Fruit fly (Drosophila melanogaster) whole organism, embryonic: ENCODE data around the gene Cpr5C.
A peak's percentile ranks its signal among the peaks of the same experiment; 100 is the strongest.

Experiments used
- C15 ChIP-seq: fragments of 200-800 bp; sonication (Bioruptor generic); IDR thresholded peaks from 3 replicates; pipeline ENCODE4 v1.3.6; 2022; ENCODE audit warnings: missing biosample characterization, missing genetic modification characterization
- CG11723 ChIP-seq: fragments of 200-800 bp; sonication (Bioruptor generic); optimal IDR thresholded peaks from 2 replicates; lab custom pipeline; 2017; ENCODE audit warnings: missing biosample characterization, mild to moderate bottlenecking, missing genetic modification characterization
- CG12104 ChIP-seq: fragments of 200-800 bp; sonication (Bioruptor generic); optimal IDR thresholded peaks from 3 replicates; lab custom pipeline; 2016; ENCODE audit warnings: missing biosample characterization, missing genetic modification characterization
- CG12236 ChIP-seq: fragments of 200-800 bp; sonication (Bioruptor generic); optimal IDR thresholded peaks from 2 replicates; lab custom pipeline; 2016; ENCODE audit warnings: missing biosample characterization, missing genetic modification characterization
- CG12744 ChIP-seq: fragments of 200-800 bp; sonication (Bioruptor generic); optimal IDR thresholded peaks from 2 replicates; lab custom pipeline; 2016; ENCODE audit warnings: missing biosample characterization, missing genetic modification characterization
- CG13894 ChIP-seq: fragments of 200-800 bp; sonication (Bioruptor generic); optimal IDR thresholded peaks from 3 replicates; lab custom pipeline; 2018; ENCODE audit warnings: missing biosample characterization, mild to moderate bottlenecking, missing genetic modification characterization, moderate library complexity
- CG14965 ChIP-seq: fragments of 200-800 bp; sonication (Bioruptor generic); optimal IDR thresholded peaks from 2 replicates; lab custom pipeline; 2016; ENCODE audit warnings: missing biosample characterization, missing genetic modification characterization, borderline replicate concordance
- CG15011 ChIP-seq: fragments of 200-800 bp; sonication (Bioruptor generic); optimal IDR thresholded peaks from 3 replicates; lab custom pipeline; 2018; ENCODE audit warnings: missing biosample characterization, mild to moderate bottlenecking, missing genetic modification characterization
- CG1529 ChIP-seq: fragments of 200-800 bp; sonication (Bioruptor generic); optimal IDR thresholded peaks from 3 replicates; lab custom pipeline; 2018; ENCODE audit warnings: missing biosample characterization, missing genetic modification characterization
- CG16815 ChIP-seq: fragments of 200-800 bp; sonication (Bioruptor generic); optimal IDR thresholded peaks from 3 replicates; lab custom pipeline; 2017; ENCODE audit warnings: missing biosample characterization, mild to moderate bottlenecking, missing genetic modification characterization
- CG18476 ChIP-seq: fragments of 200-800 bp; sonication (Bioruptor generic); optimal IDR thresholded peaks from 2 replicates; lab custom pipeline; 2016; ENCODE audit warnings: missing biosample characterization, mild to moderate bottlenecking, missing genetic modification characterization
- CG2889 ChIP-seq: fragments of 200-800 bp; sonication (Bioruptor generic); IDR thresholded peaks from 3 replicates; pipeline ENCODE4 v1.3.6; 2022; ENCODE audit warnings: missing biosample characterization, missing genetic modification characterization
- CG32532 ChIP-seq: fragments of 200-800 bp; sonication (Bioruptor generic); IDR thresholded peaks from 2 replicates; pipeline ENCODE4 v1.3.6; 2022; ENCODE audit warnings: missing biosample characterization, missing genetic modification characterization
- CG43689 ChIP-seq: fragments of 200-800 bp; sonication (Bioruptor generic); IDR thresholded peaks from 2 replicates; pipeline ENCODE4 v1.3.6; 2022; ENCODE audit warnings: missing biosample characterization, missing genetic modification characterization
- CG6254 ChIP-seq: fragments of 200-800 bp; sonication (Bioruptor generic); optimal IDR thresholded peaks from 3 replicates; lab custom pipeline; 2017; ENCODE audit warnings: mild to moderate bottlenecking, missing biosample characterization, missing genetic modification reagents, missing genetic modification characterization
- CG7786 ChIP-seq: fragments of 200-800 bp; sonication (Bioruptor generic); optimal IDR thresholded peaks from 2 replicates; lab custom pipeline; 2016; ENCODE audit warnings: missing biosample characterization, missing genetic modification characterization
- CG8281 ChIP-seq: fragments of 200-800 bp; sonication (Bioruptor generic); optimal IDR thresholded peaks from 2 replicates; lab custom pipeline; 2018; ENCODE audit warnings: missing biosample characterization, mild to moderate bottlenecking, missing genetic modification characterization, moderate library complexity
- CG8359 ChIP-seq: fragments of 200-800 bp; sonication (Bioruptor generic); optimal IDR thresholded peaks from 2 replicates; lab custom pipeline; 2017; ENCODE audit warnings: missing biosample characterization, mild to moderate bottlenecking, missing genetic modification characterization, borderline replicate concordance
- CG9797 ChIP-seq: fragments of 200-800 bp; sonication (Bioruptor generic); optimal IDR thresholded peaks from 3 replicates; lab custom pipeline; 2018; ENCODE audit warnings: missing biosample characterization, mild to moderate bottlenecking, missing genetic modification characterization
- Elba2 ChIP-seq: fragments of 200-800 bp; sonication (Bioruptor generic); optimal IDR thresholded peaks from 3 replicates; lab custom pipeline; 2016; ENCODE audit warnings: missing biosample characterization, missing genetic modification characterization
- Fer2 ChIP-seq: fragments of 200-800 bp; sonication (Bioruptor generic); optimal IDR thresholded peaks from 2 replicates; lab custom pipeline; 2018; ENCODE audit warnings: missing biosample characterization, mild to moderate bottlenecking, missing genetic modification characterization, moderate library complexity
- Gug ChIP-seq: fragments of 200-800 bp; sonication (Bioruptor generic); IDR thresholded peaks from 4 replicates; pipeline ENCODE4 v1.3.6; 2022; ENCODE audit warnings: missing biosample characterization, missing genetic modification characterization
- H2.0 ChIP-seq: fragments of 200-800 bp; sonication (Bioruptor generic); IDR thresholded peaks from 2 replicates; pipeline ENCODE4 v1.3.6; 2022; ENCODE audit warnings: missing biosample characterization, missing genetic modification characterization
- HLH4C ChIP-seq: fragments of 200-800 bp; sonication (Bioruptor generic); IDR thresholded peaks from 3 replicates; pipeline ENCODE4 v1.3.6; 2022; ENCODE audit warnings: missing biosample characterization, missing genetic modification characterization; ENCODE audit not compliant: partially characterized antibody
- Hmr ChIP-seq: fragments of 200-800 bp; sonication (Bioruptor generic); optimal IDR thresholded peaks from 3 replicates; lab custom pipeline; 2017; ENCODE audit warnings: mild to moderate bottlenecking, missing biosample characterization, missing genetic modification reagents, missing genetic modification characterization
- Hr3 ChIP-seq: fragments of 200-800 bp; sonication (Bioruptor generic); optimal IDR thresholded peaks from 3 replicates; lab custom pipeline; 2016; ENCODE audit warnings: missing biosample characterization, missing genetic modification characterization
- Kr ChIP-seq: fragments of 200-800 bp; sonication (Bioruptor generic); optimal IDR thresholded peaks from 2 replicates; lab custom pipeline; 2017; ENCODE audit warnings: missing biosample characterization, mild to moderate bottlenecking, missing genetic modification characterization
- Lpt ChIP-seq: fragments of >200 bp; optimal IDR thresholded peaks from 2 replicates; lab custom pipeline; 2018; ENCODE audit warnings: missing biosample characterization, missing genetic modification characterization
- Max ChIP-seq: fragments of 200-800 bp; sonication (Bioruptor generic); optimal IDR thresholded peaks from 2 replicates; lab custom pipeline; 2016; ENCODE audit warnings: missing biosample characterization, mild to moderate bottlenecking, missing genetic modification characterization
- Opbp ChIP-seq: fragments of 200-800 bp; sonication (Bioruptor generic); IDR thresholded peaks from 3 replicates; pipeline ENCODE4 v1.3.6; 2022; ENCODE audit warnings: missing biosample characterization, missing genetic modification characterization; ENCODE audit not compliant: partially characterized antibody
- Rfx ChIP-seq: fragments of 200-800 bp; sonication (Bioruptor generic); IDR thresholded peaks from 2 replicates; pipeline ENCODE4 v1.3.6; 2022; ENCODE audit warnings: missing biosample characterization, missing genetic modification characterization
- Six4 ChIP-seq: fragments of 200-800 bp; sonication (Bioruptor generic); optimal IDR thresholded peaks from 2 replicates; lab custom pipeline; 2016; ENCODE audit warnings: missing biosample characterization, missing genetic modification characterization
- Vsx1 ChIP-seq: fragments of 200-800 bp; sonication (Bioruptor generic); optimal IDR thresholded peaks from 2 replicates; lab custom pipeline; 2017; ENCODE audit warnings: missing biosample characterization, mild to moderate bottlenecking, missing genetic modification characterization, missing genetic modification reagents
- ash1 ChIP-seq: fragments of 200-800 bp; sonication (Bioruptor generic); optimal IDR thresholded peaks from 2 replicates; lab custom pipeline; 2018; ENCODE audit warnings: missing biosample characterization, mild to moderate bottlenecking, missing genetic modification characterization
- az2 ChIP-seq: fragments of 200-800 bp; sonication (Bioruptor generic); optimal IDR thresholded peaks from 3 replicates; lab custom pipeline; 2016; ENCODE audit warnings: missing biosample characterization, missing genetic modification characterization
- cato ChIP-seq: fragments of 200-800 bp; sonication (Bioruptor generic); optimal IDR thresholded peaks from 2 replicates; lab custom pipeline; 2016; ENCODE audit warnings: missing biosample characterization, missing genetic modification characterization, borderline replicate concordance
- croc ChIP-seq: fragments of 200-800 bp; sonication (Bioruptor generic); conservative IDR thresholded peaks from 3 replicates; pipeline ENCODE4 v1.3.6; 2022; ENCODE audit warnings: missing biosample characterization, missing genetic modification characterization
- crp ChIP-seq, 2 experiments: fragments of 200-800 bp; sonication (Bioruptor generic); optimal IDR thresholded peaks; 2 replicates in 1 of 2; 3 replicates in 1 of 2; lab custom pipeline; 2017; ENCODE audit warnings: missing biosample characterization in 2 of 2, missing genetic modification characterization in 2 of 2, mild to moderate bottlenecking in 1 of 2, moderate library complexity in 1 of 2
- eyg ChIP-seq: fragments of 200-800 bp; sonication (Bioruptor generic); optimal IDR thresholded peaks from 3 replicates; lab custom pipeline; 2016; ENCODE audit warnings: missing biosample characterization, missing genetic modification characterization
- ftz-f1 ChIP-seq: fragments of 200-800 bp; sonication (Bioruptor generic); optimal IDR thresholded peaks from 2 replicates; lab custom pipeline; 2016; ENCODE audit warnings: missing biosample characterization, missing genetic modification characterization
- lbe ChIP-seq: fragments of 200-800 bp; sonication (Bioruptor generic); optimal IDR thresholded peaks from 2 replicates; lab custom pipeline; 2016; ENCODE audit warnings: missing biosample characterization, mild to moderate bottlenecking, missing genetic modification characterization
- pb ChIP-seq: fragments of 200-800 bp; sonication (Bioruptor generic); optimal IDR thresholded peaks from 3 replicates; lab custom pipeline; 2016; ENCODE audit warnings: missing biosample characterization, missing genetic modification characterization
- ranshi ChIP-seq: fragments of 200-800 bp; sonication (Bioruptor generic); IDR thresholded peaks from 2 replicates; pipeline ENCODE4 v1.3.6; 2022; ENCODE audit warnings: missing biosample characterization, missing genetic modification characterization
- sima ChIP-seq: fragments of 200-800 bp; sonication (Bioruptor generic); optimal IDR thresholded peaks from 2 replicates; lab custom pipeline; 2016; ENCODE audit warnings: missing biosample characterization, missing genetic modification characterization
- stc ChIP-seq: fragments of 200-800 bp; sonication (Bioruptor generic); IDR thresholded peaks from 2 replicates; pipeline ENCODE4 v1.3.6; 2022; ENCODE audit warnings: missing biosample characterization, missing genetic modification characterization
- sug ChIP-seq: fragments of 200-800 bp; optimal IDR thresholded peaks from 2 replicates; lab custom pipeline; 2019; ENCODE audit warnings: missing biosample characterization, mild to moderate bottlenecking, missing genetic modification characterization, moderate library complexity
- tio ChIP-seq: fragments of 200-800 bp; sonication (Bioruptor generic); optimal IDR thresholded peaks from 2 replicates; lab custom pipeline; 2017; ENCODE audit warnings: missing biosample characterization, missing genetic modification characterization, inconsistent platforms
- wek ChIP-seq: fragments of 200-800 bp; sonication (Bioruptor generic); optimal IDR thresholded peaks from 3 replicates; lab custom pipeline; 2018; ENCODE audit warnings: missing biosample characterization, mild to moderate bottlenecking, missing genetic modification characterization, moderate library complexity
- wor ChIP-seq: fragments of 200-800 bp; sonication (Bioruptor generic); IDR thresholded peaks from 2 replicates; pipeline ENCODE4 v1.3.6; 2022; ENCODE audit warnings: missing biosample characterization, missing genetic modification characterization
- zfh2 ChIP-seq: fragments of 200-800 bp; sonication (Bioruptor generic); optimal IDR thresholded peaks from 2 replicates; lab custom pipeline; 2016; ENCODE audit warnings: missing biosample characterization, missing genetic modification characterization

Cpr5C gene

dm6 chrX:5783260-5784040, 21.0 kb upstream of the Cpr5C start (continued):
- TF ChIP-seq CG13894 (tag; lab: Kevin White, UChicago) = no peak
- no peak for TF ChIP-seq zfh2 (GFP tag; lab: Kevin White, UChicago)
- peak; percentile 30 for TF ChIP-seq CG6254 (GFP tag; lab: Kevin White, UChicago)
- no peak for TF ChIP-seq CG16815 (GFP tag; lab: Kevin White, UChicago)
- no peak for TF ChIP-seq pb (GFP tag; lab: Kevin White, UChicago)
- no peak for TF ChIP-seq CG14965 (GFP tag; lab: Kevin White, UChicago)
- TF ChIP-seq Elba2 = no peak
- TF ChIP-seq CG11723 (GFP tag; lab: Kevin White, UChicago) = no peak
- no peak for TF ChIP-seq Vsx1 (GFP tag; lab: Kevin White, UChicago)
- TF ChIP-seq ranshi (GFP tag; lab: Robert Waterston, UW) = no peak
- no peak for TF ChIP-seq wek (GFP tag; lab: Kevin White, UChicago)
- peak; percentile 47 for TF ChIP-seq az2 (GFP tag; lab: Kevin White, UChicago)
- TF ChIP-seq wor (GFP tag; lab: Robert Waterston, UW) = peak; percentile 58
- TF ChIP-seq CG12104 (GFP tag; lab: Kevin White, UChicago) = no peak
- no peak for TF ChIP-seq Kr
- peak; percentile 59 for TF ChIP-seq lbe
- no peak for TF ChIP-seq ftz-f1 (GFP tag; lab: Kevin White, UChicago)
- TF ChIP-seq Lpt (GFP tag; lab: Kevin White, UChicago) = no peak
- TF ChIP-seq CG32532 = no peak
- TF ChIP-seq eyg (GFP tag; lab: Kevin White, UChicago) = no peak
- no peak for TF ChIP-seq HLH4C (GFP tag; lab: Robert Waterston, UW)
- TF ChIP-seq Opbp (GFP tag; lab: Robert Waterston, UW) = no peak
- no peak for TF ChIP-seq ash1 (GFP tag; lab: Kevin White, UChicago)
- TF ChIP-seq CG12744 (GFP tag; lab: Kevin White, UChicago) = no peak
- no peak for TF ChIP-seq Six4 (GFP tag; lab: Kevin White, UChicago)
- no peak for TF ChIP-seq H2.0 (GFP tag; lab: Robert Waterston, UW)
- TF ChIP-seq CG43689 = no peak
- no peak for TF ChIP-seq CG2889 (GFP tag; lab: Robert Waterston, UW)
- no peak for TF ChIP-seq CG12236 (GFP tag; lab: Kevin White, UChicago)
- TF ChIP-seq CG8359 (GFP tag; lab: Kevin White, UChicago) = no peak
- no peak for TF ChIP-seq sug (tag; lab: Kevin White, UChicago)
- no peak for TF ChIP-seq CG18476 (GFP tag; lab: Kevin White, UChicago)
- no peak for TF ChIP-seq cato (GFP tag; lab: Kevin White, UChicago)
- no peak for TF ChIP-seq sima
- TF ChIP-seq Max (GFP tag; lab: Kevin White, UChicago) = no peak
- no peak for TF ChIP-seq CG15011 (GFP tag; lab: Kevin White, UChicago)
- TF ChIP-seq stc = no peak
- no peak for TF ChIP-seq C15 (GFP tag; lab: Robert Waterston, UW)
- TF ChIP-seq Hmr (GFP tag; lab: Kevin White, UChicago) = no peak
- TF ChIP-seq CG7786 = no peak
- TF ChIP-seq Hr3 = no peak
- TF ChIP-seq Rfx = no peak
- 0 out of 4 replicates have a peak, but pooled peaks have one; percentile 19 for TF ChIP-seq Gug
- no peak for TF ChIP-seq crp (GFP tag; optimal IDR thresholded peaks at IDR 0.05; lab: Kevin White, UChicago)
- peak; percentile 41 for TF ChIP-seq CG1529 (GFP tag; lab: Kevin White, UChicago)
- no peak for TF ChIP-seq tio (GFP tag; lab: Kevin White, UChicago)
- TF ChIP-seq CG8281 (tag; lab: Kevin White, UChicago) = no peak
- no peak for TF ChIP-seq CG9797 (GFP tag; lab: Kevin White, UChicago)
- TF ChIP-seq Fer2 (tag; lab: Kevin White, UChicago) = no peak
- peak; percentile 39; the same call in 1 of the 3 replicates for TF ChIP-seq croc
